Fruit fly (Drosophila melanogaster) whole organism, larva: ENCODE results near the gene Pcmt.
A peak's percentile ranks its signal among the peaks of the same experiment; 100 is the strongest.

ENCODE experiments used
- noc ChIP-seq: fragments of 200-800 bp; sonication (Bioruptor generic); optimal IDR thresholded peaks from 3 replicates; lab custom pipeline; 2019; ENCODE audit warnings: missing biosample characterization, mild to moderate bottlenecking, missing genetic modification characterization, moderate library complexity

Pcmt gene

dm6 chr3R:5517002-5517875 lies 36.9 kb downstream of the Pcmt start, which contains the start of gene Itpr:
Gene Itpr (plus strand): TSS chr3R:5517117.
- TF ChIP-seq noc (tag; lab: Kevin White, UChicago): peak; percentile 61

- TF ChIP-seq noc (tag; lab: Kevin White, UChicago): no peak
Observed at dm6 chr3R:5516582-5517001, 37.5 kb downstream of the Pcmt start.

dm6 chr3R:5514759-5515158 lies 39.4 kb downstream of the Pcmt start:
- no peak for TF ChIP-seq noc (tag; lab: Kevin White, UChicago)

dm6 chr3R:5503789-5504387 lies 50.2 kb downstream of the Pcmt start:
- TF ChIP-seq noc (tag; lab: Kevin White, UChicago): no peak
